Worm (Caenorhabditis elegans): ENCODE data around the gene cyp-13A6.
A peak's percentile ranks its signal among the peaks of the same experiment; 100 is the strongest.

cyp-13A6 gene

DNA sequence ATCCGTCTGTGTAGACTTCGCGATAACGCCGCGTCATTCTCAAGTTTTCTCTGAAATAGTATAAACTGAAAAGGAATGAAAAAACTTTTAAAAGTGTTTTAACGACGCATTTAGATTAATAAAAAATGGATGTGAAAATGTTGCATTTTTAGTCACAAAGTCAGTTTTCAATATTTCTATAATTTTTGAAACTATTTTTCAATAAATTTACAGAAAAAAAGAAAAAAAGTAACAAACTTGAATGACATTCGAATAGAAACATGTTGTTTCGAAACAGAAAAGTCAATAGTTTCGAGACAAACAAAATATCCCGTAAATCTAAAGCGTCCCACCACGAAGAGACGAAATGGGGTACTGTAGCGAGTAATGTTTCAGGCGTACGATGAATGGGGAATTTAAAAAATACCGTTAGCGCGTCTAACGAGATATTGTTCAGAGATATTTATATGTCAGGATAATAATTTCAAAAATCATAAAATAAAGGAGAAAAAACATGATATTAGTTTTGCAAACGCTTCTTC is 39.4 kb upstream of the cyp-13A6 start, which contains the start of gene rnh-1.2:
Gene rnh-1.2, minus strand, starts transcription at position 51 of the 521 bp plus-strand sequence.
- no peak for TF ChIP-seq snu-23 (GFP tag; optimal IDR thresholded peaks at IDR 0.05)
- TF ChIP-seq unc-130 (tag; optimal IDR thresholded peaks at IDR 0.05): no peak

ce11 chrII:9840313-9840712 is 37.7 kb upstream of the cyp-13A6 start, which contains the start of gene ZK938.11:
Gene ZK938.11, minus strand, starts transcription at chrII:9840413.
- TF ChIP-seq efl-1 (optimal IDR thresholded peaks at IDR 0.05) (no peak), efl-1 (GFP tag; optimal IDR thresholded peaks at IDR 0.05 in 1 of 2) (no peak), aha-1 (tag; optimal IDR thresholded peaks at IDR 0.05) (no peak), unc-98 (GFP tag; IDR thresholded peaks at IDR 0.05) (no peak), nhr-77 (tag; optimal IDR thresholded peaks at IDR 0.05) (no peak), nhr-85 (tag) (no peak), nhr-71 (tag; optimal IDR thresholded peaks at IDR 0.05) (no peak), ceh-82 (tag; optimal IDR thresholded peaks at IDR 0.05) (no peak), efl-3 (GFP tag; optimal IDR thresholded peaks at IDR 0.05) (no peak)

DNA sequence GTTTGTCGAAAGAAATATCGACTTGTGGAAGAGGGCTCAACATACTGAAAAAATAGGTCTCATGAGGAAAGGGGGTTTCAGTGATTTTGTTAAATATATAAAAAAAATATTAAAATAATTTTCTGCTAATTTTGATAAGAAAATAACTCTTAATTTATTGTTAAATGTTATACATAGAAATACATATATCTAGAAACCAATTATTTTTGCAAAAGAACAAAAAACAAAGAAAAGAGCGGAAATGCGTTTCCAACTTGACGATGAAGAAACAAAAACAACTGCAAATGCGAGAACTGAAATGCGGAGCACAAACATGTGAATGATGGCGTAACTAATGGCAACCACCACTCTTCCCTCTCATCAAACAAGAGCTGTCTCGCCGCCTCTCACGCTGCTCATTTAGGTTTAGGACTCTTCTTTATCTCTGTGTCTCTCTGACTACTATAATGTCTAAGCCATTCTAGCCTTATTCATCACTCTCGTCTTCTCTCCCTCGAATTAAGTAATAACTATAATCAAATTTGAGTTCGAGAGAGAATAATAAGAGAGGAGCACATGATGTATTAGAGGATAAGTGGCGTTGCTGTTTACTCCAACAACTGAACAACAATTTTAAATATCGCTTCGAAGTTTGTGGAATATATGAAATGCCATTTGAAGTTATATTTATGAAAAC is 35.8 kb upstream of the cyp-13A6 start, which contains the start of gene arrd-4:
Gene arrd-4, minus strand, starts transcription at position 51 of the 676 bp plus-strand sequence.
- TF ChIP-seq lin-15B (tag; optimal IDR thresholded peaks at IDR 0.05): no peak
- TF ChIP-seq tlp-1 (tag; optimal IDR thresholded peaks at IDR 0.05): no peak
- peak; percentile 4 for TF ChIP-seq egl-13 (tag; optimal IDR thresholded peaks at IDR 0.05)
- peak; percentile 87 for TF ChIP-seq ceh-8 (GFP tag; optimal IDR thresholded peaks at IDR 0.05)
- TF ChIP-seq efl-1 (optimal IDR thresholded peaks at IDR 0.05): no peak
- no peak for TF ChIP-seq efl-1 (GFP tag; optimal IDR thresholded peaks at IDR 0.05 in 1 of 2)
- TF ChIP-seq fkh-8 (tag; optimal IDR thresholded peaks at IDR 0.05): peak; percentile 88
- peak; percentile 47 for TF ChIP-seq pax-3 (tag; optimal IDR thresholded peaks at IDR 0.05)
- TF ChIP-seq swsn-7 (tag; optimal IDR thresholded peaks at IDR 0.05): peak; percentile 1
- no peak for TF ChIP-seq aly-2 (tag; optimal IDR thresholded peaks at IDR 0.05)
- TF ChIP-seq lin-13 (GFP tag; optimal IDR thresholded peaks at IDR 0.05): no peak

- TF ChIP-seq nhr-76 (tag; optimal IDR thresholded peaks at IDR 0.05) (no peak), hlh-17 (GFP tag; optimal IDR thresholded peaks at IDR 0.05; ENCODE audit: borderline replicate concordance) (no peak), dsc-1 (tag; optimal IDR thresholded peaks at IDR 0.05) (no peak), ceh-90 (tag; optimal IDR thresholded peaks at IDR 0.05) (no peak), mdl-1 (tag; optimal IDR thresholded peaks at IDR 0.05) (no peak), C04F5.9 (tag; optimal IDR thresholded peaks at IDR 0.05) (no peak), nhr-11 (tag; optimal IDR thresholded peaks at IDR 0.05) (no peak), lin-15B (tag; optimal IDR thresholded peaks at IDR 0.05) (no peak), lin-39 (tag; optimal IDR thresholded peaks at IDR 0.05) (no peak), ama-1 (optimal IDR thresholded peaks at IDR 0.05) (no peak), lin-13 (GFP tag; optimal IDR thresholded peaks at IDR 0.05) (no peak), irx-1 (tag; optimal IDR thresholded peaks at IDR 0.05) (no peak), sup-37 (GFP tag; optimal IDR thresholded peaks at IDR 0.05) (no peak), nhr-71 (tag; optimal IDR thresholded peaks at IDR 0.05) (no peak), ztf-4 (tag; optimal IDR thresholded peaks at IDR 0.05) (no peak), nhr-28 (tag; optimal IDR thresholded peaks at IDR 0.05) (no peak), aly-2 (tag; optimal IDR thresholded peaks at IDR 0.05) (no peak), fos-1 (tag; optimal IDR thresholded peaks at IDR 0.05) (no peak)
Measured at ce11 chrII:9835958-9836357, 33.3 kb upstream of the cyp-13A6 start.

ce11 chrII:9834921-9835320 is 32.3 kb upstream of the cyp-13A6 start, which contains the start of gene arrd-5:
Gene arrd-5, plus strand, starts transcription at chrII:9835221.
- TF ChIP-seq nhr-84 (tag; optimal IDR thresholded peaks at IDR 0.05): no peak
- no peak for TF ChIP-seq sptf-1 (tag; optimal IDR thresholded peaks at IDR 0.05)

Measured in whole organism, L1 larva.